Worm (Caenorhabditis elegans) whole organism, young adult: ENCODE measurements around the gene clec-266.

Experiments
- atf-7 ChIP-seq: sonication (generic microtip); optimal IDR thresholded peaks from 2 replicates; lab custom pipeline; 2017; ENCODE audit warnings: mild to moderate bottlenecking, missing genetic modification characterization, missing compliant biosample characterization
- efl-1 ChIP-seq: fragments of 150-350 bp; optimal IDR thresholded peaks from 2 replicates; lab custom pipeline; 2014; ENCODE audit warnings: missing biosample characterization, missing genetic modification reagents, missing genetic modification characterization
- nhr-179 ChIP-seq: sonication (generic microtip); optimal IDR thresholded peaks from 2 replicates; lab custom pipeline; 2016; ENCODE audit warnings: mild to moderate bottlenecking, missing genetic modification characterization, missing compliant biosample characterization
- somi-1 ChIP-seq: fragments of 200-800 bp; sonication (Bioruptor generic); optimal IDR thresholded peaks from 2 replicates; lab custom pipeline; 2018; ENCODE audit warnings: mild to moderate bottlenecking, missing genetic modification characterization, missing compliant biosample characterization
- unc-130 ChIP-seq: sonication (generic microtip); optimal IDR thresholded peaks from 2 replicates; lab custom pipeline; 2016; ENCODE audit warnings: missing genetic modification reagents, missing genetic modification characterization, missing compliant biosample characterization
- unc-62 ChIP-seq: fragments of 150-350 bp; optimal IDR thresholded peaks from 2 replicates; lab custom pipeline; 2014; ENCODE audit warnings: missing biosample characterization, missing genetic modification reagents, missing genetic modification characterization
- ztf-18 ChIP-seq: sonication (generic microtip); optimal IDR thresholded peaks from 2 replicates; lab custom pipeline; 2016; ENCODE audit warnings: missing genotype, mild to moderate bottlenecking, missing genetic modification characterization, missing compliant biosample characterization

DNA sequence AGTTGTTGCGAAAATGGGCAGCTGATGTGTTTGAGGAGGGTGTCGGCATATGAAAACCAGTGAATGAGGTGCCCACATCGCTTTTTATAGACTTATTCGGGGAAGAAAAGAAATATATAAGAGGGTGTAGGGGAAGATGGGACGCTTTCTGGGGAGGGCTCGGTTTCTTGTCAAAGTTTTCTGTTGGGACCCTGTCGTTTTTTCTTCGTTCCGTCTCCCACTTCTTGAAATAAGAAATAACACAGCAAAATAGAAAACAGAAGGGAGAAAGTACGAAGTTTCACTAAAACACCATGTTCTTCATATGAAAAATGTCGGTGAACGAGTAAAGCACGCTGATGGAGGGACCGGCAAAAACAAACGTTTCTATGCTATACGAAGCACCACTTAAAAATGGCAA, 53.1 kb downstream of the clec-266 start, which contains the start of gene dop-3:
- TF ChIP-seq atf-7 (tag; lab: Kevin White, UChicago), result no peak
- TF ChIP-seq unc-130, result no peak
- no peak for TF ChIP-seq nhr-179 (tag; lab: Kevin White, UChicago)
- TF ChIP-seq efl-1, result no peak
- no peak for TF ChIP-seq ztf-18
- no peak for TF ChIP-seq somi-1
- no peak for TF ChIP-seq unc-62
